Worm (Caenorhabditis elegans) whole organism, L4 larva: ENCODE measurements around the gene srh-92.

Experiments
- D1046.2 ChIP-seq: fragments of 200-800 bp; sonication (Bioruptor generic); IDR thresholded peaks from 2 replicates; pipeline ENCODE4 v1.3.6; 2022; ENCODE audit warnings: missing genetic modification characterization, missing compliant biosample characterization
- F10B5.3 ChIP-seq: sonication (generic microtip); optimal IDR thresholded peaks from 2 replicates; lab custom pipeline; 2016; ENCODE audit warnings: mild to moderate bottlenecking, missing genetic modification characterization, missing compliant biosample characterization
- F37D6.2 ChIP-seq: sonication (generic microtip); optimal IDR thresholded peaks from 2 replicates; lab custom pipeline; 2016; ENCODE audit warnings: mild to moderate bottlenecking, missing genetic modification characterization, missing compliant biosample characterization
- T20F7.1 ChIP-seq: fragments of 200-800 bp; sonication (Bioruptor generic); optimal IDR thresholded peaks from 2 replicates; lab custom pipeline; 2018; ENCODE audit warnings: mild to moderate bottlenecking, missing genetic modification characterization, missing compliant biosample characterization
- T26A8.4 ChIP-seq: fragments of 200-800 bp; sonication (Bioruptor generic); IDR thresholded peaks from 2 replicates; pipeline ENCODE4 v1.3.6; 2022; ENCODE audit warnings: missing genetic modification characterization, missing compliant biosample characterization
- Y105C5A.15 ChIP-seq: fragments of 200-800 bp; sonication (Bioruptor generic); IDR thresholded peaks from 2 replicates; pipeline ENCODE4 v1.3.6; 2022; ENCODE audit warnings: missing genetic modification characterization, missing compliant biosample characterization
- ZK337.2 ChIP-seq: fragments of 200-800 bp; sonication (Bioruptor generic); IDR thresholded peaks from 2 replicates; pipeline ENCODE4 v1.3.6; 2022; ENCODE audit warnings: missing genetic modification reagents, missing genetic modification characterization, missing compliant biosample characterization
- ZK546.5 ChIP-seq, 2 experiments: sonication (generic microtip); optimal IDR thresholded peaks; 2 replicates each; lab custom pipeline; 2017; ENCODE audit warnings: missing biosample characterization in 2 of 2, missing genetic modification characterization in 2 of 2
- aha-1 ChIP-seq: fragments of 150-350 bp; peaks from one replicate; lab custom pipeline; 2014; ENCODE audit warnings: missing biosample characterization, missing genetic modification characterization
- aly-2 ChIP-seq: sonication (generic microtip); optimal IDR thresholded peaks from 2 replicates; lab custom pipeline; 2018; ENCODE audit warnings: missing biosample characterization, missing genetic modification characterization
- arid-1 ChIP-seq: fragments of 200-800 bp; sonication (Bioruptor generic); conservative IDR thresholded peaks from 2 replicates; pipeline ENCODE4 v1.3.6; 2022; ENCODE audit warnings: missing genetic modification reagents, missing genetic modification characterization, missing compliant biosample characterization
- attf-4 ChIP-seq: sonication (generic microtip); optimal IDR thresholded peaks from 3 replicates; lab custom pipeline; 2017; ENCODE audit warnings: missing biosample characterization, missing genetic modification characterization
- ceh-44 ChIP-seq: fragments of 200-800 bp; sonication (Bioruptor generic); IDR thresholded peaks from 2 replicates; pipeline ENCODE4 v1.3.6; 2022; ENCODE audit warnings: missing genetic modification reagents, missing genetic modification characterization, missing compliant biosample characterization
- ceh-82 ChIP-seq: sonication (generic microtip); optimal IDR thresholded peaks from 2 replicates; lab custom pipeline; 2017; ENCODE audit warnings: missing biosample characterization, missing genetic modification characterization
- ctbp-1 ChIP-seq: fragments of 200-800 bp; sonication (Bioruptor generic); IDR thresholded peaks from 2 replicates; pipeline ENCODE4 v1.3.6; 2022; ENCODE audit warnings: missing genetic modification reagents, missing genetic modification characterization, missing compliant biosample characterization
- daf-16 ChIP-seq, 3 experiments: sonication (generic microtip); optimal IDR thresholded peaks; 2 replicates each; lab custom pipeline; 2016 to 2017; ENCODE audit warnings: missing genetic modification characterization in 3 of 3, missing genetic modification reagents in 3 of 3, mild to moderate bottlenecking in 2 of 3, missing compliant biosample characterization in 2 of 3, missing biosample characterization in 1 of 3, moderate library complexity in 1 of 3
- daf-19 ChIP-seq: fragments of 200-800 bp; sonication (Bioruptor generic); conservative IDR thresholded peaks from 2 replicates; pipeline ENCODE4 v1.3.6; 2022; ENCODE audit warnings: missing genetic modification characterization, missing compliant biosample characterization
- daf-8 ChIP-seq: fragments of 200-800 bp; sonication (Bioruptor generic); IDR thresholded peaks from 2 replicates; pipeline ENCODE4 v1.3.6; 2022; ENCODE audit warnings: missing genetic modification characterization, missing compliant biosample characterization
- dmd-6 ChIP-seq: fragments of 200-800 bp; sonication (Bioruptor generic); IDR thresholded peaks from 2 replicates; pipeline ENCODE4 v1.3.6; 2022; ENCODE audit warnings: missing genetic modification reagents, missing genetic modification characterization, missing compliant biosample characterization
- dmd-8 ChIP-seq: fragments of 200-800 bp; sonication (Bioruptor generic); IDR thresholded peaks from 2 replicates; pipeline ENCODE4 v1.3.6; 2022; ENCODE audit warnings: missing genetic modification characterization, missing compliant biosample characterization
- dmd-9 ChIP-seq: fragments of 200-800 bp; sonication (Bioruptor generic); IDR thresholded peaks from 2 replicates; pipeline ENCODE4 v1.3.6; 2022; ENCODE audit warnings: missing genetic modification reagents, missing genetic modification characterization, missing compliant biosample characterization
- duxl-1 ChIP-seq: sonication (generic microtip); optimal IDR thresholded peaks from 2 replicates; lab custom pipeline; 2016; ENCODE audit warnings: mild to moderate bottlenecking, missing genetic modification characterization, moderate library complexity, missing compliant biosample characterization; ENCODE audit not compliant: poor library complexity
- egl-43 ChIP-seq: fragments of 200-800 bp; sonication (Bioruptor generic); IDR thresholded peaks from 2 replicates; pipeline ENCODE4 v1.3.6; 2022; ENCODE audit warnings: missing genetic modification reagents, missing genetic modification characterization, missing compliant biosample characterization
- fkh-10 ChIP-seq: fragments of 150-350 bp; optimal IDR thresholded peaks from 2 replicates; lab custom pipeline; 2014; ENCODE audit warnings: missing biosample characterization, missing genetic modification reagents, missing genetic modification characterization
- fos-1 ChIP-seq: fragments of 150-350 bp; optimal IDR thresholded peaks from 2 replicates; lab custom pipeline; 2014; ENCODE audit warnings: missing biosample characterization, missing genetic modification characterization
- gei-8 ChIP-seq: fragments of 200-800 bp; sonication (Bioruptor generic); optimal IDR thresholded peaks from 2 replicates; lab custom pipeline; 2018; ENCODE audit warnings: mild to moderate bottlenecking, missing genetic modification characterization, missing compliant biosample characterization
- hlh-11 ChIP-seq: fragments of 200-800 bp; sonication (Bioruptor generic); optimal IDR thresholded peaks from 2 replicates; lab custom pipeline; 2018; ENCODE audit warnings: mild to moderate bottlenecking, missing genetic modification characterization, missing compliant biosample characterization
- hlh-30 ChIP-seq: sonication (generic microtip); optimal IDR thresholded peaks from 2 replicates; lab custom pipeline; 2017; ENCODE audit warnings: antibody characterized with exemption, mild to moderate bottlenecking, missing genetic modification characterization, missing compliant biosample characterization; ENCODE audit not compliant: insufficient read depth
- hmg-1.1 ChIP-seq: fragments of 200-800 bp; sonication (Bioruptor generic); IDR thresholded peaks from 2 replicates; pipeline ENCODE4 v1.3.6; 2022; ENCODE audit warnings: missing genetic modification reagents, missing genetic modification characterization, missing compliant biosample characterization
- lin-15B ChIP-seq: fragments of 150-350 bp; sonication (generic microtip); optimal IDR thresholded peaks from 3 replicates; lab custom pipeline; 2014; ENCODE audit warnings: missing biosample characterization, missing genetic modification characterization
- lsy-2 ChIP-seq, 2 experiments: fragments of 150-350 bp in 1 of 2; sonication (generic microtip) in 1 of 2; optimal IDR thresholded peaks; 2 replicates each; lab custom pipeline; 2014 to 2017; ENCODE audit warnings: missing biosample characterization in 2 of 2, missing genetic modification characterization in 2 of 2
- madf-5 ChIP-seq, 2 experiments: fragments of 200-800 bp; sonication (Bioruptor generic); IDR thresholded peaks; 2 replicates each; pipeline ENCODE4 v1.3.6; 2022; ENCODE audit warnings: missing compliant biosample characterization in 2 of 2, missing genetic modification characterization in 2 of 2
- mdl-1 ChIP-seq, 2 experiments: fragments of 150-350 bp in 1 of 2; sonication (generic microtip) in 1 of 2; optimal IDR thresholded peaks; 2 replicates each; lab custom pipeline; 2014 to 2017; ENCODE audit warnings: missing biosample characterization in 2 of 2, missing genetic modification characterization in 2 of 2
- mdt-29 ChIP-seq: fragments of 200-800 bp; sonication (Bioruptor generic); IDR thresholded peaks from 2 replicates; pipeline ENCODE4 v1.3.6; 2022; ENCODE audit warnings: missing genetic modification reagents, missing genetic modification characterization, missing compliant biosample characterization
- mxl-3 ChIP-seq: fragments of 200-800 bp; sonication (Bioruptor generic); optimal IDR thresholded peaks from 2 replicates; lab custom pipeline; 2018; ENCODE audit warnings: mild to moderate bottlenecking, missing genetic modification characterization, missing compliant biosample characterization
- nhr-41 ChIP-seq: fragments of 200-800 bp; sonication (Bioruptor generic); IDR thresholded peaks from 2 replicates; pipeline ENCODE4 v1.3.6; 2022; ENCODE audit warnings: missing genetic modification reagents, missing genetic modification characterization, missing compliant biosample characterization
- nhr-42 ChIP-seq: fragments of 200-800 bp; sonication (Bioruptor generic); IDR thresholded peaks from 2 replicates; pipeline ENCODE4 v1.3.6; 2022; ENCODE audit warnings: missing genetic modification characterization, missing compliant biosample characterization
- nhr-48 ChIP-seq: sonication (generic microtip); optimal IDR thresholded peaks from 2 replicates; lab custom pipeline; 2016; ENCODE audit warnings: mild to moderate bottlenecking, missing genetic modification characterization, missing compliant biosample characterization
- nhr-6 ChIP-seq: fragments of 150-350 bp; optimal IDR thresholded peaks from 2 replicates; lab custom pipeline; 2014; ENCODE audit warnings: missing biosample characterization, missing genetic modification characterization
- php-3 ChIP-seq: fragments of 200-800 bp; sonication (Bioruptor generic); IDR thresholded peaks from 2 replicates; pipeline ENCODE4 v1.3.6; 2022; ENCODE audit warnings: missing genetic modification reagents, missing genetic modification characterization, missing compliant biosample characterization
- pqm-1 ChIP-seq: sonication (generic microtip); optimal IDR thresholded peaks from 2 replicates; lab custom pipeline; 2017; ENCODE audit warnings: missing biosample characterization, missing genetic modification characterization
- rbr-2 ChIP-seq: sonication (generic microtip); optimal IDR thresholded peaks from 2 replicates; lab custom pipeline; 2016; ENCODE audit warnings: missing genotype, missing genetic modification characterization, missing compliant biosample characterization
- saeg-2 ChIP-seq: fragments of 200-800 bp; sonication (Bioruptor generic); IDR thresholded peaks from 2 replicates; pipeline ENCODE4 v1.3.6; 2022; ENCODE audit warnings: missing genetic modification reagents, missing genetic modification characterization, missing compliant biosample characterization
- sdz-12 ChIP-seq: fragments of 200-800 bp; sonication (Bioruptor generic); optimal IDR thresholded peaks from 2 replicates; lab custom pipeline; 2018; ENCODE audit warnings: mild to moderate bottlenecking, missing genetic modification characterization, missing compliant biosample characterization
- spr-1 ChIP-seq: sonication (generic microtip); optimal IDR thresholded peaks from 2 replicates; lab custom pipeline; 2016; ENCODE audit warnings: mild to moderate bottlenecking, missing genetic modification characterization, missing compliant biosample characterization
- spr-3 ChIP-seq: fragments of 200-800 bp; sonication (Bioruptor generic); optimal IDR thresholded peaks from 2 replicates; lab custom pipeline; 2018; ENCODE audit warnings: mild to moderate bottlenecking, missing genetic modification characterization, missing compliant biosample characterization
- tag-97 ChIP-seq: fragments of 200-800 bp; sonication (Bioruptor generic); IDR thresholded peaks from 2 replicates; pipeline ENCODE4 v1.3.6; 2022; ENCODE audit warnings: missing genetic modification characterization, missing compliant biosample characterization
- vab-7 ChIP-seq: fragments of 200-800 bp; sonication (Bioruptor generic); IDR thresholded peaks from 2 replicates; pipeline ENCODE4 v1.3.6; 2022; ENCODE audit warnings: missing genetic modification reagents, missing genetic modification characterization, missing compliant biosample characterization
- zfp-2 ChIP-seq: sonication (generic microtip); optimal IDR thresholded peaks from 2 replicates; lab custom pipeline; 2016; ENCODE audit warnings: mild to moderate bottlenecking, missing genetic modification characterization, missing compliant biosample characterization
- zip-11 ChIP-seq: fragments of 200-800 bp; sonication (Bioruptor generic); IDR thresholded peaks from 2 replicates; pipeline ENCODE4 v1.3.6; 2022; ENCODE audit warnings: missing genetic modification characterization, missing compliant biosample characterization
- zip-2 ChIP-seq: fragments of 150-350 bp; optimal IDR thresholded peaks from 2 replicates; lab custom pipeline; 2014; ENCODE audit warnings: missing biosample characterization, missing genetic modification characterization
- ztf-11 ChIP-seq: fragments of 150-350 bp; optimal IDR thresholded peaks from 2 replicates; lab custom pipeline; 2014; ENCODE audit warnings: missing biosample characterization, missing genetic modification characterization
- ztf-7 ChIP-seq: fragments of 150-350 bp; optimal IDR thresholded peaks from 2 replicates; lab custom pipeline; 2014; ENCODE audit warnings: missing biosample characterization, missing genetic modification characterization

The srh-92 gene

DNA sequence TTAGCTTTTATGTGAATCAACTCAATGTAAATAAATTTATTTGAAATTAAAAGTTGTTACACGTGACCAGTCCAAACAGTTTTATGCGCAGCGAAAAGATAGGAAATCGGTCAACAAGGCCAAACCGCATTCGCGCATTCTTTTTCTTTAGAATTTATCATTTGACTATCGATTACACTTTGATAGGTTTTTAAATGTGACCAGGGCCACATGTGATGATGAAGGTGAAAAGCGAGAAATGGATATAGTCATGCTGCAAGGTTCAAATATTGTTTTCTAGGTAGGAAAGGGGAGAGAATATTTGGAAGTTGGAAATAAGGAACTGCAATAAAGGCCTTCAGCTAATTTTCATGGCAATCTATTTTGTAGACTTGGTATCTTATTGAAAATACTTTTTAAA, 23.9 kb downstream of the srh-92 start (continued):
- no peak for TF ChIP-seq php-3 (GFP tag; lab: Robert Waterston, UW)
- no peak for TF ChIP-seq zfp-2 (tag; lab: Kevin White, UChicago)
- no peak for TF ChIP-seq ZK546.5 (tag; optimal IDR thresholded peaks at IDR 0.05; lab: Kevin White, UChicago)
- peak; percentile 13 for TF ChIP-seq duxl-1 (tag; lab: Kevin White, UChicago)
- TF ChIP-seq ctbp-1 (GFP tag; lab: Robert Waterston, UW), result no peak
- peak in 1 of 2 experiments; percentile 41 for TF ChIP-seq lsy-2 (tag; optimal IDR thresholded peaks at IDR 0.05; lab: Kevin White, UChicago)
- TF ChIP-seq zip-2 (tag; lab: Kevin White, UChicago), result no peak
- TF ChIP-seq ztf-7, result no peak
- TF ChIP-seq F10B5.3, result no peak
- TF ChIP-seq madf-5 (GFP tag; IDR thresholded peaks at IDR 0.05; lab: Robert Waterston, UW), result no peak
- TF ChIP-seq nhr-6 (tag; lab: Kevin White, UChicago), result no peak
- no peak for TF ChIP-seq fkh-10 (GFP tag; lab: Kevin White, UChicago)
- peak; percentile 84 for TF ChIP-seq hlh-30 (tag; lab: Kevin White, UChicago)
- TF ChIP-seq fos-1, result no peak
- TF ChIP-seq saeg-2 (GFP tag; lab: Robert Waterston, UW), result no peak
- TF ChIP-seq nhr-41 (GFP tag; lab: Robert Waterston, UW), result no peak; the same call in 1 of the 2 replicates
- TF ChIP-seq dmd-9, result no peak
- TF ChIP-seq lin-15B (tag; lab: Kevin White, UChicago), result no peak
- TF ChIP-seq gei-8 (GFP tag; lab: Kevin White, UChicago), result no peak
- no peak for TF ChIP-seq spr-1 (tag; lab: Kevin White, UChicago)
- TF ChIP-seq aha-1 (tag; lab: Kevin White, UChicago), result peak; percentile 66
- TF ChIP-seq tag-97 (GFP tag; lab: Robert Waterston, UW), result no peak
- no peak for TF ChIP-seq daf-8 (GFP tag; lab: Robert Waterston, UW)
- no peak for TF ChIP-seq ZK337.2 (GFP tag; lab: Robert Waterston, UW)
- TF ChIP-seq daf-19 (GFP tag; lab: Robert Waterston, UW), result no peak
- TF ChIP-seq vab-7 (GFP tag; lab: Robert Waterston, UW), result no peak
- no peak for TF ChIP-seq T26A8.4 (GFP tag; lab: Robert Waterston, UW)
- no peak for TF ChIP-seq dmd-8
- TF ChIP-seq mdl-1 (tag; optimal IDR thresholded peaks at IDR 0.05; lab: Kevin White, UChicago), result peak; percentile 8 to 73
- TF ChIP-seq hmg-1.1 (GFP tag; lab: Robert Waterston, UW), result no peak
- peak; percentile 73 for TF ChIP-seq hlh-11 (tag; lab: Kevin White, UChicago)
- no peak for TF ChIP-seq nhr-42 (GFP tag; lab: Robert Waterston, UW)
- TF ChIP-seq mxl-3, result peak; percentile 34
- no peak for TF ChIP-seq ceh-44
- TF ChIP-seq ceh-82, result no peak
- TF ChIP-seq rbr-2 (tag; lab: Kevin White, UChicago), result no peak
- no peak for TF ChIP-seq egl-43 (GFP tag; lab: Robert Waterston, UW)
- TF ChIP-seq pqm-1 (tag; lab: Kevin White, UChicago), result no peak
- no peak for TF ChIP-seq aly-2 (tag; lab: Kevin White, UChicago)
- no peak for TF ChIP-seq zip-11 (GFP tag; lab: Robert Waterston, UW)
- no peak for TF ChIP-seq attf-4
- TF ChIP-seq arid-1, result no peak
- TF ChIP-seq nhr-48, result no peak
- TF ChIP-seq T20F7.1, result no peak
- 0 out of 2 replicates have a peak, but pooled peaks have one; percentile 7 for TF ChIP-seq mdt-29 (GFP tag; lab: Robert Waterston, UW)
- no peak for TF ChIP-seq daf-16 (GFP tag; optimal IDR thresholded peaks at IDR 0.05; lab: Kevin White, UChicago)
- TF ChIP-seq daf-16 (tag; optimal IDR thresholded peaks at IDR 0.05; lab: Kevin White, UChicago), result no peak
- TF ChIP-seq sdz-12, result no peak
- TF ChIP-seq D1046.2, result no peak
- TF ChIP-seq dmd-6, result no peak
- TF ChIP-seq ztf-11 (tag; lab: Kevin White, UChicago), result no peak
- no peak for TF ChIP-seq F37D6.2 (tag; lab: Kevin White, UChicago)
- TF ChIP-seq Y105C5A.15 (GFP tag; lab: Robert Waterston, UW), result no peak
- no peak for TF ChIP-seq spr-3 (GFP tag; lab: Kevin White, UChicago)
